Fruit fly (Drosophila melanogaster): ENCODE measurements around the gene Cpsf100.

dm6 chr3R:29024671-29025070, 9.7 kb upstream of the Cpsf100 start, which contains the start of gene CG14518:
- TF ChIP-seq CG11762 (GFP tag; optimal IDR thresholded peaks at IDR 0.05; ENCODE audit: insufficient read depth), result no peak
- no peak for TF ChIP-seq fd59A (GFP tag; optimal IDR thresholded peaks at IDR 0.05)
- TF ChIP-seq CG16779 (tag; optimal IDR thresholded peaks at IDR 0.05), result no peak
- TF ChIP-seq net (GFP tag; optimal IDR thresholded peaks at IDR 0.05), result no peak
- TF ChIP-seq pdm3 (GFP tag; optimal IDR thresholded peaks at IDR 0.05), result no peak
- TF ChIP-seq salr (GFP tag; optimal IDR thresholded peaks at IDR 0.05), result no peak
- TF ChIP-seq svp (GFP tag), result no peak
